Fruit fly (Drosophila melanogaster) whole organism, embryonic: ENCODE measurements around the gene CG4291.

Experiments
- CG10959 ChIP-seq: fragments of 200-800 bp; sonication (Bioruptor generic); IDR thresholded peaks from 2 replicates; pipeline ENCODE4 v1.3.6; 2022; ENCODE audit warnings: missing biosample characterization, missing genetic modification characterization
- CG15073 ChIP-seq: fragments of 200-800 bp; sonication (Bioruptor generic); optimal IDR thresholded peaks from 2 replicates; lab custom pipeline; 2016; ENCODE audit warnings: missing biosample characterization, missing genetic modification characterization
- CG17361 ChIP-seq: fragments of 200-800 bp; sonication (Bioruptor generic); IDR thresholded peaks from 3 replicates; pipeline ENCODE4 v1.3.6; 2022; ENCODE audit warnings: missing biosample characterization, missing genetic modification characterization
- CG17385 ChIP-seq: fragments of 200-800 bp; sonication (Bioruptor generic); optimal IDR thresholded peaks from 3 replicates; lab custom pipeline; 2018; ENCODE audit warnings: missing biosample characterization, mild to moderate bottlenecking, missing genetic modification characterization
- CG17802 ChIP-seq: fragments of 200-800 bp; sonication (Bioruptor generic); optimal IDR thresholded peaks from 2 replicates; lab custom pipeline; 2018; ENCODE audit warnings: missing biosample characterization, mild to moderate bottlenecking, missing genetic modification characterization, moderate library complexity
- CG18262 ChIP-seq: fragments of 200-800 bp; optimal IDR thresholded peaks from 3 replicates; lab custom pipeline; 2019; ENCODE audit warnings: missing biosample characterization, mild to moderate bottlenecking, missing genetic modification characterization, moderate library complexity
- CG18764 ChIP-seq: fragments of 200-800 bp; sonication (Bioruptor generic); optimal IDR thresholded peaks from 3 replicates; lab custom pipeline; 2016; ENCODE audit warnings: missing biosample characterization, missing genetic modification characterization
- CG2202 ChIP-seq: fragments of 200-800 bp; sonication (Bioruptor generic); optimal IDR thresholded peaks from 2 replicates; lab custom pipeline; 2018; ENCODE audit warnings: missing biosample characterization, mild to moderate bottlenecking, missing genetic modification characterization
- CG32532 ChIP-seq: fragments of 200-800 bp; sonication (Bioruptor generic); IDR thresholded peaks from 2 replicates; pipeline ENCODE4 v1.3.6; 2022; ENCODE audit warnings: missing biosample characterization, missing genetic modification characterization
- CG3281 ChIP-seq: fragments of 200-800 bp; sonication (Bioruptor generic); optimal IDR thresholded peaks from 3 replicates; lab custom pipeline; 2017; ENCODE audit warnings: missing biosample characterization, mild to moderate bottlenecking, missing genetic modification characterization
- CG3838 ChIP-seq: fragments of 200-800 bp; sonication (Bioruptor generic); optimal IDR thresholded peaks from 3 replicates; lab custom pipeline; 2016; ENCODE audit warnings: missing biosample characterization, missing genetic modification characterization
- CG4328 ChIP-seq: fragments of 200-800 bp; sonication (Bioruptor generic); optimal IDR thresholded peaks from 3 replicates; lab custom pipeline; 2017; ENCODE audit warnings: missing biosample characterization, missing genetic modification reagents, missing genetic modification characterization
- CG4424 ChIP-seq: fragments of 200-800 bp; sonication (Bioruptor generic); optimal IDR thresholded peaks from 3 replicates; lab custom pipeline; 2016; ENCODE audit warnings: missing biosample characterization, missing genetic modification characterization
- CG8478 ChIP-seq: fragments of >200 bp; optimal IDR thresholded peaks from 2 replicates; lab custom pipeline; 2018
- CG8765 ChIP-seq: fragments of 200-800 bp; sonication (Bioruptor generic); IDR thresholded peaks from 2 replicates; pipeline ENCODE4 v1.3.6; 2022; ENCODE audit warnings: missing biosample characterization, missing genetic modification characterization
- CG9797 ChIP-seq: fragments of 200-800 bp; sonication (Bioruptor generic); optimal IDR thresholded peaks from 3 replicates; lab custom pipeline; 2018; ENCODE audit warnings: missing biosample characterization, mild to moderate bottlenecking, missing genetic modification characterization
- CG9876 ChIP-seq: fragments of 200-800 bp; sonication (Bioruptor generic); optimal IDR thresholded peaks from 2 replicates; lab custom pipeline; 2016; ENCODE audit warnings: missing biosample characterization, missing genetic modification characterization
- CoRest ChIP-seq: fragments of 200-800 bp; sonication (Bioruptor generic); optimal IDR thresholded peaks from 3 replicates; lab custom pipeline; 2018; ENCODE audit warnings: missing biosample characterization, mild to moderate bottlenecking, missing genetic modification characterization, moderate library complexity
- D ChIP-seq, 2 experiments: fragments of 200-800 bp in 1 of 2; fragments of >200 bp in 1 of 2; sonication (Bioruptor generic) in 1 of 2; optimal IDR thresholded peaks; 2 replicates in 1 of 2; 3 replicates in 1 of 2; lab custom pipeline; 2017; ENCODE audit warnings: mild to moderate bottlenecking in 1 of 2, missing biosample characterization in 1 of 2, missing genetic modification characterization in 1 of 2, missing genetic modification reagents in 1 of 2
- Dp ChIP-seq: fragments of 200-800 bp; sonication (Bioruptor generic); optimal IDR thresholded peaks from 2 replicates; lab custom pipeline; 2018; ENCODE audit warnings: missing biosample characterization, mild to moderate bottlenecking, missing genetic modification characterization, moderate library complexity
- E2f1 ChIP-seq: fragments of 200-800 bp; sonication (Bioruptor generic); IDR thresholded peaks from 2 replicates; pipeline ENCODE4 v1.3.6; 2022; ENCODE audit warnings: missing biosample characterization, missing genetic modification characterization
- HHEX ChIP-seq: fragments of 200-800 bp; sonication (Bioruptor generic); optimal IDR thresholded peaks from 3 replicates; lab custom pipeline; 2017; ENCODE audit warnings: missing biosample characterization, mild to moderate bottlenecking, missing genetic modification characterization, missing genetic modification reagents
- HLH54F ChIP-seq: fragments of 200-800 bp; sonication (Bioruptor generic); optimal IDR thresholded peaks from 3 replicates; lab custom pipeline; 2016; ENCODE audit warnings: missing biosample characterization, missing genetic modification characterization
- Hmx ChIP-seq: fragments of 200-800 bp; sonication (Bioruptor generic); optimal IDR thresholded peaks from 2 replicates; lab custom pipeline; 2016; ENCODE audit warnings: missing biosample characterization, missing genetic modification characterization
- MBD-R2 ChIP-seq: fragments of 200-800 bp; sonication (Bioruptor generic); IDR thresholded peaks from 2 replicates; pipeline ENCODE4 v1.3.6; 2022; ENCODE audit warnings: missing biosample characterization, missing genetic modification characterization
- MTF-1 ChIP-seq: fragments of 200-800 bp; sonication (Bioruptor generic); optimal IDR thresholded peaks from 2 replicates; lab custom pipeline; 2018; ENCODE audit warnings: missing biosample characterization, mild to moderate bottlenecking, missing genetic modification characterization, borderline replicate concordance
- Neu2 ChIP-seq: fragments of 200-800 bp; sonication (Bioruptor generic); optimal IDR thresholded peaks from 3 replicates; lab custom pipeline; 2016; ENCODE audit warnings: missing biosample characterization, missing genetic modification characterization, borderline replicate concordance
- Nf-YA ChIP-seq: fragments of 200-800 bp; sonication (Bioruptor generic); IDR thresholded peaks from 2 replicates; pipeline ENCODE4 v1.3.6; 2022; ENCODE audit warnings: missing biosample characterization, missing genetic modification characterization
- Ptx1 ChIP-seq: fragments of 200-800 bp; sonication (Bioruptor generic); IDR thresholded peaks from 2 replicates; pipeline ENCODE4 v1.3.6; 2022; ENCODE audit warnings: missing biosample characterization, missing genetic modification characterization
- Side ChIP-seq: fragments of 200-800 bp; sonication (Bioruptor generic); optimal IDR thresholded peaks from 2 replicates; lab custom pipeline; 2016; ENCODE audit warnings: missing biosample characterization, missing genetic modification characterization
- Sry-β ChIP-seq: fragments of 200-800 bp; sonication (Bioruptor generic); optimal IDR thresholded peaks from 2 replicates; lab custom pipeline; 2018; ENCODE audit warnings: missing biosample characterization, mild to moderate bottlenecking, missing genetic modification characterization, moderate library complexity
- Sry-δ ChIP-seq: fragments of 200-800 bp; sonication (Bioruptor generic); optimal IDR thresholded peaks from 2 replicates; lab custom pipeline; 2016; ENCODE audit warnings: missing biosample characterization, missing genetic modification characterization
- ab ChIP-seq: fragments of 200-800 bp; sonication (Bioruptor generic); optimal IDR thresholded peaks from 2 replicates; lab custom pipeline; 2016; ENCODE audit warnings: missing biosample characterization, missing genetic modification characterization
- abd-A ChIP-seq: fragments of 200-800 bp; sonication (Bioruptor generic); optimal IDR thresholded peaks from 3 replicates; lab custom pipeline; 2019; ENCODE audit warnings: missing biosample characterization, mild to moderate bottlenecking, missing genetic modification characterization, moderate library complexity
- ato ChIP-seq: fragments of 200-800 bp; sonication (Bioruptor generic); IDR thresholded peaks from 2 replicates; pipeline ENCODE4 v1.3.6; 2022; ENCODE audit warnings: missing biosample characterization, missing genetic modification characterization; ENCODE audit not compliant: partially characterized antibody
- br ChIP-seq: fragments of >200 bp; optimal IDR thresholded peaks from 2 replicates; lab custom pipeline; 2017
- chinmo ChIP-seq: fragments of 200-800 bp; sonication (Bioruptor generic); IDR thresholded peaks from 4 replicates; pipeline ENCODE4 v1.3.6; 2022; ENCODE audit warnings: missing biosample characterization, missing genetic modification characterization; ENCODE audit not compliant: partially characterized antibody
- chn ChIP-seq: fragments of 200-800 bp; sonication (Bioruptor generic); optimal IDR thresholded peaks from 2 replicates; lab custom pipeline; 2016; ENCODE audit warnings: missing biosample characterization, missing genetic modification characterization
- disco-r ChIP-seq: fragments of 200-800 bp; sonication (Bioruptor generic); optimal IDR thresholded peaks from 2 replicates; lab custom pipeline; 2016; ENCODE audit warnings: missing biosample characterization, missing genetic modification characterization
- ewg ChIP-seq: fragments of 200-800 bp; sonication (Bioruptor generic); optimal IDR thresholded peaks from 3 replicates; lab custom pipeline; 2017; ENCODE audit warnings: mild to moderate bottlenecking, missing biosample characterization, missing genetic modification reagents, missing genetic modification characterization
- fd3F ChIP-seq: fragments of 200-800 bp; sonication (Bioruptor generic); optimal IDR thresholded peaks from 2 replicates; lab custom pipeline; 2018; ENCODE audit warnings: missing biosample characterization, mild to moderate bottlenecking, missing genetic modification characterization, moderate library complexity
- gcm ChIP-seq: fragments of 200-800 bp; sonication (Bioruptor generic); optimal IDR thresholded peaks from 2 replicates; lab custom pipeline; 2019; ENCODE audit warnings: missing biosample characterization, mild to moderate bottlenecking, missing genetic modification characterization, moderate library complexity
- lmd ChIP-seq: fragments of 200-800 bp; sonication (Bioruptor generic); IDR thresholded peaks from 2 replicates; pipeline ENCODE4 v1.3.6; 2022; ENCODE audit warnings: missing biosample characterization, missing genetic modification characterization
- odd ChIP-seq: fragments of 200-800 bp; sonication (Bioruptor generic); optimal IDR thresholded peaks from 2 replicates; lab custom pipeline; 2017; ENCODE audit warnings: missing biosample characterization, mild to moderate bottlenecking, missing genetic modification characterization
- peb ChIP-seq: fragments of 200-800 bp; sonication (Bioruptor generic); IDR thresholded peaks from 2 replicates; pipeline ENCODE4 v1.3.6; 2022; ENCODE audit warnings: missing biosample characterization, missing genetic modification characterization
- sens ChIP-seq: fragments of 200-800 bp; sonication (Bioruptor generic); peaks from one replicate; lab custom pipeline; 2016; ENCODE audit warnings: missing biosample characterization, missing genetic modification characterization
- tio ChIP-seq: fragments of 200-800 bp; sonication (Bioruptor generic); optimal IDR thresholded peaks from 2 replicates; lab custom pipeline; 2017; ENCODE audit warnings: missing biosample characterization, missing genetic modification characterization, inconsistent platforms
- trem ChIP-seq: fragments of 200-800 bp; optimal IDR thresholded peaks from 3 replicates; lab custom pipeline; 2019; ENCODE audit warnings: missing biosample characterization, mild to moderate bottlenecking, missing genetic modification characterization, moderate library complexity
- unc-4 ChIP-seq: fragments of 200-800 bp; sonication (Bioruptor generic); IDR thresholded peaks from 2 replicates; pipeline ENCODE4 v1.3.6; 2022; ENCODE audit warnings: missing biosample characterization, missing genetic modification characterization; ENCODE audit not compliant: partially characterized antibody
- yki ChIP-seq: fragments of >200 bp; optimal IDR thresholded peaks from 3 replicates; lab custom pipeline; 2018
- zfh2 ChIP-seq: fragments of 200-800 bp; sonication (Bioruptor generic); optimal IDR thresholded peaks from 2 replicates; lab custom pipeline; 2016; ENCODE audit warnings: missing biosample characterization, missing genetic modification characterization

The CG4291 gene

dm6 chr2L:821242-821985, 31.1 kb downstream of the CG4291 start, which contains the start of gene CG3662 (continued):
- no peak for TF ChIP-seq tio
- TF ChIP-seq abd-A = no peak
- no peak for TF ChIP-seq peb
- no peak for TF ChIP-seq CG17385 (GFP tag; lab: Kevin White, UChicago)
- TF ChIP-seq trem = peak; percentile 76
- TF ChIP-seq CG15073 (GFP tag; lab: Kevin White, UChicago) = no peak
- peak; percentile 94 for TF ChIP-seq ewg
- TF ChIP-seq disco-r (GFP tag; lab: Kevin White, UChicago) = no peak
- TF ChIP-seq odd (GFP tag; lab: Kevin White, UChicago) = no peak
- TF ChIP-seq CG8765 (GFP tag; lab: Robert Waterston, UW) = no peak
- no peak for TF ChIP-seq gcm (GFP tag; lab: Kevin White, UChicago)
- no peak for TF ChIP-seq Ptx1 (GFP tag; lab: Robert Waterston, UW)
- TF ChIP-seq chn (GFP tag; lab: Kevin White, UChicago) = peak; percentile 17
- TF ChIP-seq Hmx = no peak
- no peak for TF ChIP-seq D (optimal IDR thresholded peaks at IDR 0.05; lab: Kevin White, UChicago)
- no peak for TF ChIP-seq D (GFP tag; optimal IDR thresholded peaks at IDR 0.05; lab: Kevin White, UChicago)
- no peak for TF ChIP-seq Neu2 (GFP tag; lab: Kevin White, UChicago)
- no peak for TF ChIP-seq unc-4 (GFP tag; lab: Robert Waterston, UW)
- TF ChIP-seq zfh2 (GFP tag; lab: Kevin White, UChicago) = no peak
- TF ChIP-seq CG3838 (GFP tag; lab: Kevin White, UChicago) = no peak
- peak; percentile 62 for TF ChIP-seq sens
- TF ChIP-seq CG3281 = no peak
- no peak for TF ChIP-seq CG18262 (tag; lab: Kevin White, UChicago)
- TF ChIP-seq HHEX (GFP tag; lab: Kevin White, UChicago) = no peak
- no peak for TF ChIP-seq CG4424 (GFP tag; lab: Kevin White, UChicago)
- TF ChIP-seq lmd = no peak
- no peak for TF ChIP-seq fd3F (GFP tag; lab: Kevin White, UChicago)
- TF ChIP-seq Sry-δ (GFP tag; lab: Kevin White, UChicago) = peak; percentile 49
- no peak for TF ChIP-seq Side (GFP tag; lab: Kevin White, UChicago)
- TF ChIP-seq ab (GFP tag; lab: Kevin White, UChicago) = no peak
- TF ChIP-seq Nf-YA (GFP tag; lab: Robert Waterston, UW) = no peak
- TF ChIP-seq yki = no peak
- no peak for TF ChIP-seq CG4328 (GFP tag; lab: Kevin White, UChicago)
- TF ChIP-seq CG17802 (tag; lab: Kevin White, UChicago) = no peak
- no peak for TF ChIP-seq E2f1 (GFP tag; lab: Robert Waterston, UW)
- 0 out of 4 replicates have a peak, but pooled peaks have one; percentile 27 for TF ChIP-seq chinmo
- no peak for TF ChIP-seq Sry-β (GFP tag; lab: Kevin White, UChicago)
- no peak for TF ChIP-seq CG2202 (tag; lab: Kevin White, UChicago)
- no peak for TF ChIP-seq CG32532 (GFP tag; lab: Robert Waterston, UW)
- TF ChIP-seq CG8478 (lab: Kevin White, UChicago) = no peak
- TF ChIP-seq CG9876 (GFP tag; lab: Kevin White, UChicago) = no peak
- TF ChIP-seq Dp (GFP tag; lab: Kevin White, UChicago) = peak; percentile 98
- peak; percentile 39 for TF ChIP-seq CoRest (tag; lab: Kevin White, UChicago)
- TF ChIP-seq MBD-R2 (GFP tag; lab: Robert Waterston, UW) = peak; percentile 69
- TF ChIP-seq MTF-1 (GFP tag; lab: Kevin White, UChicago) = peak; percentile 9
- TF ChIP-seq CG18764 = peak; percentile 0
- TF ChIP-seq CG17361 (GFP tag; lab: Robert Waterston, UW) = no peak
- TF ChIP-seq CG9797 (GFP tag; lab: Kevin White, UChicago) = peak; percentile 89
- no peak for TF ChIP-seq CG10959
- peak; percentile 40 for TF ChIP-seq ato (GFP tag; lab: Robert Waterston, UW)
- no peak for TF ChIP-seq HLH54F (GFP tag; lab: Kevin White, UChicago)
- TF ChIP-seq br (lab: Kevin White, UChicago) = no peak
